Fruit fly (Drosophila melanogaster) whole organism, pupa: ENCODE data around the gene jhamt.

ENCODE experiments used
- CG10348 ChIP-seq: fragments of 200-800 bp; sonication (Bioruptor generic); IDR thresholded peaks from 2 replicates; pipeline ENCODE4 v1.3.6; 2022; ENCODE audit warnings: missing biosample characterization, missing genetic modification characterization
- CG12605 ChIP-seq: fragments of 200-800 bp; sonication (Bioruptor generic); IDR thresholded peaks from 2 replicates; pipeline ENCODE4 v1.3.6; 2022; ENCODE audit warnings: missing biosample characterization, missing genetic modification characterization
- CG13204 ChIP-seq: fragments of 200-800 bp; sonication (Bioruptor generic); optimal IDR thresholded peaks from 2 replicates; lab custom pipeline; 2018; ENCODE audit warnings: missing biosample characterization, mild to moderate bottlenecking, missing genetic modification characterization, moderate library complexity
- CG14655 ChIP-seq: fragments of 200-800 bp; sonication (Bioruptor generic); optimal IDR thresholded peaks from 3 replicates; lab custom pipeline; 2017; ENCODE audit warnings: mild to moderate bottlenecking, missing biosample characterization, missing genetic modification reagents, missing genetic modification characterization
- CG15710 ChIP-seq: fragments of 200-800 bp; sonication (Bioruptor generic); optimal IDR thresholded peaks from 2 replicates; lab custom pipeline; 2018; ENCODE audit warnings: missing biosample characterization, mild to moderate bottlenecking, missing genetic modification characterization, moderate library complexity
- CG17806 ChIP-seq: fragments of 200-800 bp; sonication (Bioruptor generic); optimal IDR thresholded peaks from 2 replicates; lab custom pipeline; 2018; ENCODE audit warnings: missing biosample characterization, mild to moderate bottlenecking, missing genetic modification characterization, moderate library complexity
- CG32121 ChIP-seq: fragments of 200-800 bp; sonication (Bioruptor generic); IDR thresholded peaks from 2 replicates; pipeline ENCODE4 v1.3.6; 2022; ENCODE audit warnings: missing biosample characterization, missing genetic modification characterization
- CG34367 ChIP-seq: fragments of 200-800 bp; sonication (Bioruptor generic); optimal IDR thresholded peaks from 2 replicates; lab custom pipeline; 2018; ENCODE audit warnings: missing biosample characterization, mild to moderate bottlenecking, missing genetic modification characterization
- CG4496 ChIP-seq: fragments of 200-800 bp; sonication (Bioruptor generic); IDR thresholded peaks from 3 replicates; pipeline ENCODE4 v1.3.6; 2022; ENCODE audit warnings: missing biosample characterization, missing genetic modification characterization
- CG8159 ChIP-seq: fragments of 200-800 bp; sonication (Bioruptor generic); optimal IDR thresholded peaks from 3 replicates; lab custom pipeline; 2018; ENCODE audit warnings: missing biosample characterization, mild to moderate bottlenecking, missing genetic modification characterization, moderate library complexity
- CG8301 ChIP-seq: fragments of 200-800 bp; sonication (Bioruptor generic); optimal IDR thresholded peaks from 2 replicates; lab custom pipeline; 2018; ENCODE audit warnings: missing biosample characterization, mild to moderate bottlenecking, missing genetic modification characterization
- CG9948 ChIP-seq: fragments of 200-800 bp; sonication (Bioruptor generic); optimal IDR thresholded peaks from 2 replicates; lab custom pipeline; 2018; ENCODE audit warnings: missing biosample characterization, mild to moderate bottlenecking, missing genetic modification characterization, moderate library complexity
- D1 ChIP-seq: fragments of 200-800 bp; sonication (Bioruptor generic); optimal IDR thresholded peaks from 2 replicates; lab custom pipeline; 2018; ENCODE audit warnings: missing biosample characterization, mild to moderate bottlenecking, missing genetic modification characterization, moderate library complexity
- EcR ChIP-seq: fragments of 200-800 bp; sonication (Bioruptor generic); optimal IDR thresholded peaks from 3 replicates; lab custom pipeline; 2019; ENCODE audit warnings: missing biosample characterization, missing genetic modification characterization, mild to moderate bottlenecking, moderate library complexity, missing genetic modification reagents
- Ets98B ChIP-seq: fragments of 200-800 bp; sonication (Bioruptor generic); IDR thresholded peaks from 2 replicates; pipeline ENCODE4 v1.3.6; 2022; ENCODE audit warnings: missing biosample characterization, missing genetic modification characterization
- Pif1A ChIP-seq: fragments of 200-800 bp; sonication (Bioruptor generic); optimal IDR thresholded peaks from 3 replicates; lab custom pipeline; 2016; ENCODE audit warnings: missing biosample characterization, missing genetic modification characterization
- Pif1B ChIP-seq: fragments of 200-800 bp; sonication (Bioruptor generic); optimal IDR thresholded peaks from 3 replicates; lab custom pipeline; 2016; ENCODE audit warnings: missing biosample characterization, missing genetic modification characterization
- Snoo ChIP-seq: fragments of 200-800 bp; sonication (Bioruptor generic); optimal IDR thresholded peaks from 3 replicates; lab custom pipeline; 2017; ENCODE audit warnings: missing biosample characterization, mild to moderate bottlenecking, missing genetic modification characterization, inconsistent platforms
- fd96Ca ChIP-seq: fragments of 200-800 bp; sonication (Bioruptor generic); IDR thresholded peaks from 3 replicates; pipeline ENCODE4 v1.3.6; 2022; ENCODE audit warnings: missing biosample characterization, missing genetic modification characterization
- gl ChIP-seq: fragments of 200-800 bp; sonication (Bioruptor generic); optimal IDR thresholded peaks from 2 replicates; lab custom pipeline; 2018; ENCODE audit warnings: missing biosample characterization, mild to moderate bottlenecking, missing genetic modification characterization
- rn ChIP-seq: fragments of 200-800 bp; sonication (Bioruptor generic); IDR thresholded peaks from 2 replicates; pipeline ENCODE4 v1.3.6; 2022; ENCODE audit warnings: missing biosample characterization, missing genetic modification characterization

jhamt gene

dm6 chr2L:16326892-16327291 is 38.8 kb upstream of the jhamt start, which contains the start of gene CG4278:
Gene CG4278 (plus strand): TSS chr2L:16327069.
- TF ChIP-seq Pif1A (GFP tag; lab: Kevin White, UChicago) (no peak), D1 (peak; percentile 79)

dm6 chr2L:16329102-16329520 is 36.6 kb upstream of the jhamt start, which contains the start of gene mRpL4:
Gene mRpL4 (minus strand): TSS chr2L:16329132.
- TF ChIP-seq Snoo: peak; percentile 14
- peak; percentile 71 for TF ChIP-seq D1
- no peak for TF ChIP-seq CG9948 (tag; lab: Kevin White, UChicago)
- peak; percentile 27; the same call in 1 of the 2 replicates for TF ChIP-seq CG32121 (GFP tag; lab: Robert Waterston, UW)
- TF ChIP-seq, all 21 proteins: peak for 3

- no peak for TF ChIP-seq CG8301
- TF ChIP-seq Pif1B (GFP tag; lab: Kevin White, UChicago): no peak
- TF ChIP-seq CG12605 (GFP tag; lab: Robert Waterston, UW): no peak
- TF ChIP-seq CG13204 (GFP tag; lab: Kevin White, UChicago): no peak
- TF ChIP-seq D1: no peak
- no peak for TF ChIP-seq CG10348 (GFP tag; lab: Robert Waterston, UW)
- no peak for TF ChIP-seq gl (tag; lab: Kevin White, UChicago)
- TF ChIP-seq CG14655: no peak
- no peak for TF ChIP-seq CG9948 (tag; lab: Kevin White, UChicago)
- no peak for TF ChIP-seq Pif1A (GFP tag; lab: Kevin White, UChicago)
- TF ChIP-seq Snoo: no peak
- TF ChIP-seq, all 21 proteins: peak for 0
Observed at dm6 chr2L:16329625-16330024, 36.1 kb upstream of the jhamt start, which contains the start of gene CG4440. Gene CG4440 (plus strand): TSS chr2L:16329925.

dm6 chr2L:16337785-16338184 is 27.9 kb upstream of the jhamt start, which contains the start of gene CG31817:
Gene CG31817 (minus strand): TSS chr2L:16337885.
- TF ChIP-seq fd96Ca (no peak), D1 (no peak), CG8301 (no peak), Ets98B (GFP tag; lab: Robert Waterston, UW) (no peak), CG34367 (tag; lab: Kevin White, UChicago) (no peak), CG14655 (no peak), rn (no peak), CG10348 (GFP tag; lab: Robert Waterston, UW) (no peak), CG4496 (GFP tag; lab: Robert Waterston, UW) (no peak), CG17806 (tag; lab: Kevin White, UChicago) (no peak), EcR (GFP tag; lab: Kevin White, UChicago) (no peak), CG13204 (GFP tag; lab: Kevin White, UChicago) (no peak), CG12605 (GFP tag; lab: Robert Waterston, UW) (no peak), CG8159 (tag; lab: Kevin White, UChicago) (no peak), Pif1A (GFP tag; lab: Kevin White, UChicago) (no peak), Snoo (no peak), CG32121 (GFP tag; lab: Robert Waterston, UW) (no peak), CG9948 (tag; lab: Kevin White, UChicago) (no peak), Pif1B (GFP tag; lab: Kevin White, UChicago) (no peak), gl (tag; lab: Kevin White, UChicago) (no peak)
- TF ChIP-seq, all 21 proteins: peak for 0

- TF ChIP-seq CG13204 (GFP tag; lab: Kevin White, UChicago): no peak
Observed at dm6 chr2L:16340268-16340667, 25.4 kb upstream of the jhamt start, which contains the start of gene CG42266. Gene CG42266 (minus strand): TSS chr2L:16340368.

- TF ChIP-seq rn (no peak), CG8301 (no peak), Pif1B (GFP tag; lab: Kevin White, UChicago) (no peak), CG8159 (tag; lab: Kevin White, UChicago) (no peak), CG17806 (tag; lab: Kevin White, UChicago) (no peak), Snoo (no peak), CG34367 (tag; lab: Kevin White, UChicago) (no peak), EcR (GFP tag; lab: Kevin White, UChicago) (no peak), CG10348 (GFP tag; lab: Robert Waterston, UW) (no peak), CG12605 (GFP tag; lab: Robert Waterston, UW) (no peak), Ets98B (GFP tag; lab: Robert Waterston, UW) (no peak), D1 (no peak), CG13204 (GFP tag; lab: Kevin White, UChicago) (no peak), CG14655 (no peak), CG4496 (GFP tag; lab: Robert Waterston, UW) (no peak), fd96Ca (no peak)
Observed at dm6 chr2L:16342224-16342623, 23.5 kb upstream of the jhamt start, which contains the start of gene CG44405. Gene CG44405 (minus strand): TSS chr2L:16342324.

dm6 chr2L:16350160-16350633 is 15.5 kb upstream of the jhamt start:
- TF ChIP-seq CG14655: no peak
- no peak for TF ChIP-seq CG10348 (GFP tag; lab: Robert Waterston, UW)
- peak; percentile 40 for TF ChIP-seq Ets98B (GFP tag; lab: Robert Waterston, UW)
- no peak for TF ChIP-seq CG9948 (tag; lab: Kevin White, UChicago)
- TF ChIP-seq Pif1A (GFP tag; lab: Kevin White, UChicago): no peak
- no peak; the same call in 1 of the 2 replicates for TF ChIP-seq CG12605 (GFP tag; lab: Robert Waterston, UW)
- peak; percentile 46 for TF ChIP-seq CG15710 (tag; lab: Kevin White, UChicago)
- TF ChIP-seq CG34367 (tag; lab: Kevin White, UChicago): no peak
- peak; percentile 9 for TF ChIP-seq CG17806 (tag; lab: Kevin White, UChicago)
- TF ChIP-seq CG32121 (GFP tag; lab: Robert Waterston, UW): peak; percentile 68
- peak; percentile 45; the same call in 1 of the 2 replicates for TF ChIP-seq rn
- no peak for TF ChIP-seq EcR (GFP tag; lab: Kevin White, UChicago)
- TF ChIP-seq CG8301: no peak
- peak; percentile 62; the same call in 2 of the 3 replicates for TF ChIP-seq fd96Ca
- peak; percentile 77; the same call in 2 of the 3 replicates for TF ChIP-seq CG4496 (GFP tag; lab: Robert Waterston, UW)
- no peak for TF ChIP-seq gl (tag; lab: Kevin White, UChicago)
- peak; percentile 74 for TF ChIP-seq Snoo
- no peak for TF ChIP-seq D1
- no peak for TF ChIP-seq CG13204 (GFP tag; lab: Kevin White, UChicago)
- TF ChIP-seq Pif1B (GFP tag; lab: Kevin White, UChicago): no peak
- TF ChIP-seq CG8159 (tag; lab: Kevin White, UChicago): no peak
